Fruit fly (Drosophila melanogaster) whole organism, adult: ENCODE data around the gene Pis.

Experiments used
- CG11617 ChIP-seq: fragments of 200-800 bp; sonication (Bioruptor generic); optimal IDR thresholded peaks from 2 replicates; lab custom pipeline; 2017; ENCODE audit warnings: mild to moderate bottlenecking, missing biosample characterization, missing genetic modification reagents, missing genetic modification characterization
- CG12768 ChIP-seq: fragments of 200-800 bp; sonication (Bioruptor generic); optimal IDR thresholded peaks from 2 replicates; lab custom pipeline; 2017; ENCODE audit warnings: missing biosample characterization, missing genetic modification characterization, mild to moderate bottlenecking, moderate library complexity, missing genetic modification reagents
- CG14711 ChIP-seq: fragments of 200-800 bp; sonication (Bioruptor generic); optimal IDR thresholded peaks from 2 replicates; lab custom pipeline; 2018; ENCODE audit warnings: missing biosample characterization, mild to moderate bottlenecking, missing genetic modification characterization, moderate library complexity
- CG1620 ChIP-seq: fragments of 200-800 bp; sonication (Bioruptor generic); optimal IDR thresholded peaks from 2 replicates; lab custom pipeline; 2016; ENCODE audit warnings: missing biosample characterization, missing genetic modification characterization
- CG5204 ChIP-seq: fragments of 200-800 bp; sonication (Bioruptor generic); optimal IDR thresholded peaks from 2 replicates; lab custom pipeline; 2016; ENCODE audit warnings: missing biosample characterization, missing genetic modification characterization
- CG7101 ChIP-seq: fragments of 200-800 bp; sonication (Bioruptor generic); optimal IDR thresholded peaks from 2 replicates; lab custom pipeline; 2018; ENCODE audit warnings: missing biosample characterization, mild to moderate bottlenecking, missing genetic modification characterization, moderate library complexity
- Clk ChIP-seq: fragments of 200-800 bp; sonication (Bioruptor generic); optimal IDR thresholded peaks from 2 replicates; lab custom pipeline; 2017; ENCODE audit warnings: missing biosample characterization, missing genetic modification characterization
- Crg-1 ChIP-seq: fragments of 200-800 bp; sonication (Bioruptor generic); optimal IDR thresholded peaks from 2 replicates; lab custom pipeline; 2016; ENCODE audit warnings: missing biosample characterization, missing genetic modification characterization
- Hr96 ChIP-seq: fragments of 200-800 bp; sonication (Bioruptor generic); optimal IDR thresholded peaks from 2 replicates; lab custom pipeline; 2016; ENCODE audit warnings: missing biosample characterization, missing genetic modification characterization
- Mnt ChIP-seq: fragments of 200-800 bp; sonication (Bioruptor generic); optimal IDR thresholded peaks from 2 replicates; lab custom pipeline; 2016; ENCODE audit warnings: missing biosample characterization, mild to moderate bottlenecking, missing genetic modification characterization
- bab1 ChIP-seq: fragments of 200-800 bp; sonication (Bioruptor generic); optimal IDR thresholded peaks from 3 replicates; lab custom pipeline; 2019; ENCODE audit warnings: missing biosample characterization, mild to moderate bottlenecking, missing genetic modification characterization, moderate library complexity
- cic ChIP-seq: fragments of 200-800 bp; sonication (Bioruptor generic); optimal IDR thresholded peaks from 2 replicates; lab custom pipeline; 2017; ENCODE audit warnings: missing biosample characterization, mild to moderate bottlenecking, missing genetic modification characterization, moderate library complexity
- cnc ChIP-seq, 2 experiments: fragments of >200 bp; optimal IDR thresholded peaks; 2 replicates each; lab custom pipeline; 2017
- ovo ChIP-seq: fragments of 200-800 bp; sonication (Bioruptor generic); optimal IDR thresholded peaks from 2 replicates; lab custom pipeline; 2016; ENCODE audit warnings: missing biosample characterization, missing genetic modification characterization
- pad ChIP-seq: fragments of 200-800 bp; sonication (Bioruptor generic); optimal IDR thresholded peaks from 3 replicates; lab custom pipeline; 2017; ENCODE audit warnings: missing biosample characterization, missing genetic modification characterization, mild to moderate bottlenecking, moderate library complexity, missing genetic modification reagents
- tj ChIP-seq: fragments of 200-800 bp; sonication (Bioruptor generic); optimal IDR thresholded peaks from 3 replicates; lab custom pipeline; 2017; ENCODE audit warnings: missing biosample characterization, mild to moderate bottlenecking, missing genetic modification characterization, moderate library complexity
- toe ChIP-seq: fragments of 200-800 bp; sonication (Bioruptor generic); optimal IDR thresholded peaks from 2 replicates; lab custom pipeline; 2016; ENCODE audit warnings: missing biosample characterization, missing genetic modification characterization

Pis gene

dm6 chrX:15733192-15733892 is 29.8 kb upstream of the Pis start:
- TF ChIP-seq CG11617 (GFP tag; lab: Kevin White, UChicago) = no peak
- TF ChIP-seq ovo (GFP tag; lab: Kevin White, UChicago) = no peak
- no peak for TF ChIP-seq cic
- TF ChIP-seq CG7101 (tag; lab: Kevin White, UChicago) = peak; percentile 42
- TF ChIP-seq CG5204 (GFP tag; lab: Kevin White, UChicago) = no peak
- TF ChIP-seq Mnt (GFP tag; lab: Kevin White, UChicago) = peak; percentile 73
- no peak for TF ChIP-seq cnc (optimal IDR thresholded peaks at IDR 0.05; lab: Kevin White, UChicago)
- TF ChIP-seq Hr96 (GFP tag; lab: Kevin White, UChicago) = no peak

- TF ChIP-seq bab1 (GFP tag; lab: Kevin White, UChicago) (peak; percentile 57), cnc (optimal IDR thresholded peaks at IDR 0.05; lab: Kevin White, UChicago) (no peak)
These were observed 28.4 kb upstream of the Pis start, which contains the start of gene CG8191 for dm6 chrX:15731968-15732367. Gene CG8191, plus strand, starts transcription at chrX:15732178.

dm6 chrX:15712409-15712808 is 8.8 kb upstream of the Pis start, which contains the start of gene HUWE1:
Gene HUWE1, plus strand, starts transcription at chrX:15712628.
- TF ChIP-seq toe (GFP tag; lab: Kevin White, UChicago) = no peak
- TF ChIP-seq bab1 (GFP tag; lab: Kevin White, UChicago) = peak; percentile 59
- peak; percentile 73 for TF ChIP-seq Mnt (GFP tag; lab: Kevin White, UChicago)
- no peak for TF ChIP-seq cnc (optimal IDR thresholded peaks at IDR 0.05; lab: Kevin White, UChicago)
- peak; percentile 22 for TF ChIP-seq CG14711 (tag; lab: Kevin White, UChicago)
- no peak for TF ChIP-seq Hr96 (GFP tag; lab: Kevin White, UChicago)
- TF ChIP-seq tj (GFP tag; lab: Kevin White, UChicago) = peak; percentile 13
- peak; percentile 48 for TF ChIP-seq CG1620 (GFP tag; lab: Kevin White, UChicago)
- TF ChIP-seq CG5204 (GFP tag; lab: Kevin White, UChicago) = no peak
- TF ChIP-seq CG11617 (GFP tag; lab: Kevin White, UChicago) = peak; percentile 60
- TF ChIP-seq ovo (GFP tag; lab: Kevin White, UChicago) = no peak
- peak; percentile 63 for TF ChIP-seq CG7101 (tag; lab: Kevin White, UChicago)
- peak; percentile 36 for TF ChIP-seq pad

dm6 chrX:15710751-15711179 is 7.2 kb upstream of the Pis start:
- TF ChIP-seq CG11617 (GFP tag; lab: Kevin White, UChicago) (no peak), Mnt (GFP tag; lab: Kevin White, UChicago) (peak; percentile 14), bab1 (GFP tag; lab: Kevin White, UChicago) (no peak), CG1620 (GFP tag; lab: Kevin White, UChicago) (no peak), CG7101 (tag; lab: Kevin White, UChicago) (no peak), tj (GFP tag; lab: Kevin White, UChicago) (no peak)

dm6 chrX:15709984-15710750 is 6.6 kb upstream of the Pis start, which contains the start of the genes CG9281 and CG15601:
Gene CG9281, minus strand, starts transcription at chrX:15710539.
Gene CG15601, plus strand, starts transcription at chrX:15710647.
- TF ChIP-seq ovo (GFP tag; lab: Kevin White, UChicago) = peak; percentile 99
- peak; percentile 16 for TF ChIP-seq CG11617 (GFP tag; lab: Kevin White, UChicago)
- TF ChIP-seq tj (GFP tag; lab: Kevin White, UChicago) = peak; percentile 83
- peak; percentile 99 for TF ChIP-seq Mnt (GFP tag; lab: Kevin White, UChicago)
- TF ChIP-seq bab1 (GFP tag; lab: Kevin White, UChicago) = no peak
- no peak for TF ChIP-seq cnc (optimal IDR thresholded peaks at IDR 0.05; lab: Kevin White, UChicago)
- TF ChIP-seq pad = peak; percentile 41
- no peak for TF ChIP-seq CG7101 (tag; lab: Kevin White, UChicago)
- no peak for TF ChIP-seq Clk (GFP tag; lab: Kevin White, UChicago)
- TF ChIP-seq cic = peak; percentile 43

dm6 chrX:15709624-15709983 is 6.0 kb upstream of the Pis start:
- TF ChIP-seq tj (GFP tag; lab: Kevin White, UChicago) = peak; percentile 90
- no peak for TF ChIP-seq CG12768 (GFP tag; lab: Kevin White, UChicago)

- no peak for TF ChIP-seq CG11617 (GFP tag; lab: Kevin White, UChicago)
- peak; percentile 1 for TF ChIP-seq CG14711 (tag; lab: Kevin White, UChicago)
- no peak for TF ChIP-seq Crg-1
- TF ChIP-seq bab1 (GFP tag; lab: Kevin White, UChicago) = peak; percentile 64
- TF ChIP-seq ovo (GFP tag; lab: Kevin White, UChicago) = no peak
- peak; percentile 13 for TF ChIP-seq Mnt (GFP tag; lab: Kevin White, UChicago)
- no peak for TF ChIP-seq CG12768 (GFP tag; lab: Kevin White, UChicago)
These were observed 2.5 kb downstream of the Pis start, which contains the start of gene CG9240 for dm6 chrX:15701047-15701446. Gene CG9240, minus strand, starts transcription at chrX:15701259.
